Worm (Caenorhabditis elegans) whole organism, late embryonic: ENCODE data around the gene sre-34.
A peak's percentile ranks its signal among the peaks of the same experiment; 100 is the strongest.

Experiments used
- ceh-2 ChIP-seq: sonication (generic microtip); optimal IDR thresholded peaks from 2 replicates; lab custom pipeline; 2016; ENCODE audit warnings: missing genotype, missing genetic modification characterization, missing compliant biosample characterization
- hlh-8 ChIP-seq: sonication (generic microtip); optimal IDR thresholded peaks from 2 replicates; lab custom pipeline; 2016; ENCODE audit warnings: missing genotype, missing genetic modification characterization, missing compliant biosample characterization
- mec-3 ChIP-seq: sonication (generic microtip); optimal IDR thresholded peaks from 2 replicates; lab custom pipeline; 2016; ENCODE audit warnings: borderline replicate concordance, missing genetic modification characterization, missing compliant biosample characterization
- unc-42 ChIP-seq: sonication (generic microtip); optimal IDR thresholded peaks from 2 replicates; lab custom pipeline; 2016; ENCODE audit warnings: missing genotype, missing genetic modification characterization, missing compliant biosample characterization

sre-34 gene

DNA sequence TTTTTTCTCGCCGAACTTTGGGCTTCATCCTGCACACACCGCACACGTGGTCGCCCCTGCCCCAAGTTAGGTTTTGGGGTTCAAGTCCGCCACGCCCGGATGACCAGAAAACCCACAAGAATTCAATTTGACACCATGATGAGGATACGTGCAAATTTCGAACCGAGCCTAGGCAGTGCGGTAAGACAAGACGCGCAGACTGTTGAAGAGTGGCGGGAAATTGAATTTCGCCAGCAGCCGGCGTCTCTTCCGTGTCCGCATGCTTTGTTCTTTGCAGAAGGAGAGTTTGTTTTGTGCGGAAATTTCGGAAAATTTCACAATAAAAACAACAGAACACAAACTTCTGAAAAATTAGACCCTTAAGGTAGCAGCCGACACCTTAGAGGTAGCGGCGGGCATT is 50.0 kb downstream of the sre-34 start:
- TF ChIP-seq mec-3 (tag; lab: Kevin White, UChicago) (no peak), unc-42 (peak; percentile 92), ceh-2 (tag; lab: Kevin White, UChicago) (no peak), hlh-8 (no peak)
